Fruit fly (Drosophila melanogaster): ENCODE data around the gene CG7742.

CG7742 gene

dm6 chr2L:5251725-5252124 lies 36.8 kb upstream of the CG7742 start:
- no peak for TF ChIP-seq CG32264 (GFP tag; optimal IDR thresholded peaks at IDR 0.05)
- no peak for TF ChIP-seq brk (GFP tag; optimal IDR thresholded peaks at IDR 0.05)
- no peak for TF ChIP-seq GATAd (GFP tag; optimal IDR thresholded peaks at IDR 0.05)
- TF ChIP-seq HLH106 (tag; optimal IDR thresholded peaks at IDR 0.05) = peak; percentile 15
- TF ChIP-seq dmrt93B (GFP tag; optimal IDR thresholded peaks at IDR 0.05) = no peak
- no peak for TF ChIP-seq psq (GFP tag; optimal IDR thresholded peaks at IDR 0.05)
- TF ChIP-seq Hnf4 (GFP tag; optimal IDR thresholded peaks at IDR 0.05) = no peak
- no peak for TF ChIP-seq woc (GFP tag; optimal IDR thresholded peaks at IDR 0.05)

- no peak for TF ChIP-seq Sp1 (GFP tag; optimal IDR thresholded peaks at IDR 0.05)
- TF ChIP-seq tai (GFP tag; optimal IDR thresholded peaks at IDR 0.05) = no peak
- TF ChIP-seq Dif (GFP tag; optimal IDR thresholded peaks at IDR 0.05; ENCODE audit: partially characterized antibody) = no peak
- TF ChIP-seq rgr (GFP tag; optimal IDR thresholded peaks at IDR 0.05) = no peak
- no peak for TF ChIP-seq Hnf4 (GFP tag; optimal IDR thresholded peaks at IDR 0.05)
- no peak for TF ChIP-seq GATAd (GFP tag; optimal IDR thresholded peaks at IDR 0.05)
- TF ChIP-seq Hr78 (GFP tag; optimal IDR thresholded peaks at IDR 0.05) = no peak
- no peak for TF ChIP-seq Rel (GFP tag; optimal IDR thresholded peaks at IDR 0.05)
- no peak for TF ChIP-seq Rel (tag; optimal IDR thresholded peaks at IDR 0.05)
- TF ChIP-seq fru (GFP tag; optimal IDR thresholded peaks at IDR 0.05) = no peak
- TF ChIP-seq sage (GFP tag; optimal IDR thresholded peaks at IDR 0.05) = no peak
- no peak for TF ChIP-seq foxo (GFP tag; optimal IDR thresholded peaks at IDR 0.05)
- TF ChIP-seq ey (GFP tag; optimal IDR thresholded peaks at IDR 0.05) = no peak
- TF ChIP-seq pan (optimal IDR thresholded peaks at IDR 0.05) = no peak
These were observed 36.3 kb upstream of the CG7742 start for dm6 chr2L:5251150-5251549.

dm6 chr2L:5249766-5250165 lies 34.9 kb upstream of the CG7742 start:
- TF ChIP-seq CrebA (GFP tag; optimal IDR thresholded peaks at IDR 0.05; ENCODE audit: borderline replicate concordance) (peak; percentile 77), jim (GFP tag; optimal IDR thresholded peaks at IDR 0.05) (no peak), CG9705 (GFP tag; optimal IDR thresholded peaks at IDR 0.05) (peak; percentile 61), lola (GFP tag; optimal IDR thresholded peaks at IDR 0.05) (no peak), sage (GFP tag; optimal IDR thresholded peaks at IDR 0.05) (no peak), dmrt93B (GFP tag; optimal IDR thresholded peaks at IDR 0.05) (peak; percentile 18), Vsx2 (GFP tag; optimal IDR thresholded peaks at IDR 0.05; ENCODE audit: partially characterized antibody) (no peak), Hnf4 (GFP tag; optimal IDR thresholded peaks at IDR 0.05) (peak; percentile 75), tai (GFP tag; optimal IDR thresholded peaks at IDR 0.05) (peak; percentile 51), dl (GFP tag; optimal IDR thresholded peaks at IDR 0.05; ENCODE audit: insufficient read depth in 1 of 2, partially characterized antibody in 2 of 2) (no peak), foxo (GFP tag; optimal IDR thresholded peaks at IDR 0.05) (peak in 1 of 2 experiments; percentile 80), rgr (GFP tag; optimal IDR thresholded peaks at IDR 0.05) (peak; percentile 67), br (GFP tag; optimal IDR thresholded peaks at IDR 0.05) (peak; percentile 84), HLH106 (tag; optimal IDR thresholded peaks at IDR 0.05) (peak; percentile 71), GATAd (GFP tag; optimal IDR thresholded peaks at IDR 0.05) (no peak), Rel (GFP tag; optimal IDR thresholded peaks at IDR 0.05) (no peak), Rel (tag; optimal IDR thresholded peaks at IDR 0.05) (peak; percentile 36), fru (GFP tag; optimal IDR thresholded peaks at IDR 0.05) (peak; percentile 81), psq (GFP tag; optimal IDR thresholded peaks at IDR 0.05) (peak; percentile 75), Dif (GFP tag; optimal IDR thresholded peaks at IDR 0.05; ENCODE audit: partially characterized antibody) (no peak), Myc (optimal IDR thresholded peaks at IDR 0.05) (no peak), N (GFP tag; optimal IDR thresholded peaks at IDR 0.05) (no peak), Hr83 (GFP tag; optimal IDR thresholded peaks at IDR 0.05; ENCODE audit: poor library complexity, severe bottlenecking) (peak; percentile 41), sv (GFP tag; optimal IDR thresholded peaks at IDR 0.05) (no peak), usp (GFP tag; optimal IDR thresholded peaks at IDR 0.05) (no peak), pan (optimal IDR thresholded peaks at IDR 0.05) (no peak), Dfd (GFP tag; optimal IDR thresholded peaks at IDR 0.05) (no peak), Sp1 (GFP tag; optimal IDR thresholded peaks at IDR 0.05) (peak; percentile 71), Mio (GFP tag; optimal IDR thresholded peaks at IDR 0.05) (no peak), brk (GFP tag; optimal IDR thresholded peaks at IDR 0.05) (peak; percentile 62), CG32264 (GFP tag; optimal IDR thresholded peaks at IDR 0.05) (peak; percentile 32), h (GFP tag; optimal IDR thresholded peaks at IDR 0.05) (peak; percentile 84), Jra (GFP tag; optimal IDR thresholded peaks at IDR 0.05) (peak; percentile 26), Abd-B (GFP tag; optimal IDR thresholded peaks at IDR 0.05) (no peak), ey (GFP tag; optimal IDR thresholded peaks at IDR 0.05) (peak; percentile 73), dsf (GFP tag; optimal IDR thresholded peaks at IDR 0.05; ENCODE audit: borderline replicate concordance) (no peak), woc (GFP tag; optimal IDR thresholded peaks at IDR 0.05) (peak; percentile 87), OdsH (GFP tag; optimal IDR thresholded peaks at IDR 0.05) (peak; percentile 63), Hr78 (GFP tag; optimal IDR thresholded peaks at IDR 0.05) (no peak)
